Fruit fly (Drosophila melanogaster) S2 (cell line): ENCODE data around the gene Act87E.

Source experiments
- CG8478 ChIP-seq: fragments of >200 bp; optimal IDR thresholded peaks from 2 replicates; lab custom pipeline; 2018
- CTCF ChIP-seq, 2 experiments: fragments of >200 bp; optimal IDR thresholded peaks; 2 replicates each; lab custom pipeline; 2018

- TF ChIP-seq CG8478, result no peak
- no peak for TF ChIP-seq CTCF (optimal IDR thresholded peaks at IDR 0.05; lab: Kevin White, UChicago)
Measured at dm6 chr3R:13381744-13382435, 43.9 kb upstream of the Act87E start, which contains the start of the genes mRpS21 and Droj2.
